Worm (Caenorhabditis elegans) whole organism, L3 larva: ENCODE measurements around the gene zim-2.

Source experiments
- elt-3 ChIP-seq, 3 experiments: fragments of 150-350 bp in 1 of 3; sonication (generic microtip) in 2 of 3; optimal IDR thresholded peaks; 2 replicates in 2 of 3; 4 replicates in 1 of 3; lab custom pipeline; 2014 to 2017; ENCODE audit warnings: missing biosample characterization in 3 of 3, missing genetic modification characterization in 3 of 3
- eor-1 ChIP-seq, 2 experiments: fragments of 150-350 bp; optimal IDR thresholded peaks; 2 replicates each; lab custom pipeline; 2014 to 2018; ENCODE audit warnings: missing biosample characterization in 2 of 2, missing genetic modification characterization in 2 of 2
- fkh-10 ChIP-seq: sonication (generic microtip); optimal IDR thresholded peaks from 2 replicates; lab custom pipeline; 2017; ENCODE audit warnings: missing biosample characterization, missing genetic modification reagents, missing genetic modification characterization
- lin-15B ChIP-seq: fragments of 150-350 bp; optimal IDR thresholded peaks from 2 replicates; lab custom pipeline; 2014; ENCODE audit warnings: missing biosample characterization, missing genetic modification characterization
- nhr-12 ChIP-seq: fragments of 150-350 bp; optimal IDR thresholded peaks from 2 replicates; lab custom pipeline; 2014; ENCODE audit warnings: missing biosample characterization, missing genetic modification characterization
- nhr-237 ChIP-seq: fragments of 150-350 bp; optimal IDR thresholded peaks from 2 replicates; lab custom pipeline; 2014; ENCODE audit warnings: missing biosample characterization, missing genetic modification characterization
- nhr-76 ChIP-seq: fragments of 150-350 bp; sonication (generic microtip); optimal IDR thresholded peaks from 5 replicates; lab custom pipeline; 2014; ENCODE audit warnings: missing biosample characterization, missing genetic modification characterization
- nhr-77 ChIP-seq: fragments of 150-350 bp; optimal IDR thresholded peaks from 2 replicates; lab custom pipeline; 2014; ENCODE audit warnings: missing biosample characterization, missing genetic modification characterization
- pqm-1 ChIP-seq: fragments of 150-350 bp; optimal IDR thresholded peaks from 2 replicates; lab custom pipeline; 2017; ENCODE audit warnings: missing biosample characterization, missing genetic modification characterization, inconsistent platforms
- unc-39 ChIP-seq: sonication (generic microtip); optimal IDR thresholded peaks from 4 replicates; lab custom pipeline; 2017; ENCODE audit warnings: missing biosample characterization, missing genetic modification characterization
- ztf-11 ChIP-seq: fragments of 150-350 bp; optimal IDR thresholded peaks from 2 replicates; lab custom pipeline; 2014; ENCODE audit warnings: missing biosample characterization, missing genetic modification characterization

DNA sequence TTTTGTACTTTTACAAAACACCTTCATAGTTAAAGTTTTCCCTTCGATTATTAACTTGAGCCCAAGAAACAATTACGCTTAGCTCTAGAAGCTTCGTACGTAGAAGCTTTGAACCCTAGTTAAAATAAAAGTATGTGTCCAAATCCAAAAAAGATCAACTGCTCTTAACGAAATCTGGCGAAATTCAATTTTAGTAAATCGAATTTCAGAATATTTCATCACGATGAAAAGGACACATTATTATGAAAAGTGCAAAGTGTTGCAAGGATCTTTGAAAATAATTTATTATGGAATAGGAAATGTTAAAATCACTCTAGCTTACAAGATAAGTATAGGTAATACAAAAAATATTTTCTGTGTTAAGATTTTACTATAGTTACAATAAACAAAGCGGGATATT, 10.2 kb downstream of the zim-2 start:
- no peak for TF ChIP-seq pqm-1 (tag; lab: Kevin White, UChicago)
- no peak for TF ChIP-seq unc-39 (tag; lab: Kevin White, UChicago)
- no peak for TF ChIP-seq lin-15B (tag; lab: Kevin White, UChicago)
- no peak for TF ChIP-seq elt-3 (tag; optimal IDR thresholded peaks at IDR 0.05; lab: Kevin White, UChicago)
- TF ChIP-seq eor-1 (tag; optimal IDR thresholded peaks at IDR 0.05; lab: Kevin White, UChicago), result no peak
- no peak for TF ChIP-seq ztf-11 (tag; lab: Kevin White, UChicago)
- TF ChIP-seq nhr-237 (tag; lab: Kevin White, UChicago), result no peak
- TF ChIP-seq nhr-76 (tag; lab: Kevin White, UChicago), result no peak
- no peak for TF ChIP-seq nhr-12 (tag; lab: Kevin White, UChicago)
- TF ChIP-seq nhr-77 (tag; lab: Kevin White, UChicago), result no peak
- peak; percentile 83 for TF ChIP-seq fkh-10 (GFP tag; lab: Kevin White, UChicago)
